Fruit fly (Drosophila melanogaster) whole organism, embryonic: Measurements from ENCODE around the gene Sik2.

Experiments used
- B-H2 ChIP-seq: fragments of 200-800 bp; sonication (Bioruptor generic); optimal IDR thresholded peaks from 2 replicates; lab custom pipeline; 2018; ENCODE audit warnings: missing biosample characterization, mild to moderate bottlenecking, missing genetic modification characterization
- Bteb2 ChIP-seq: fragments of 200-800 bp; sonication (Bioruptor generic); optimal IDR thresholded peaks from 2 replicates; lab custom pipeline; 2016; ENCODE audit warnings: missing biosample characterization, missing genetic modification characterization
- CG11093 ChIP-seq: fragments of 200-800 bp; sonication (Bioruptor generic); IDR thresholded peaks from 3 replicates; pipeline ENCODE4 v1.3.6; 2022; ENCODE audit warnings: missing biosample characterization, missing genetic modification characterization
- CG12219 ChIP-seq: fragments of 200-800 bp; sonication (Bioruptor generic); optimal IDR thresholded peaks from 3 replicates; lab custom pipeline; 2018; ENCODE audit warnings: missing biosample characterization, mild to moderate bottlenecking, missing genetic modification characterization
- CG12769 ChIP-seq: fragments of 200-800 bp; sonication (Bioruptor generic); optimal IDR thresholded peaks from 2 replicates; lab custom pipeline; 2019; ENCODE audit warnings: missing biosample characterization, mild to moderate bottlenecking, missing genetic modification characterization, moderate library complexity
- CG1602 ChIP-seq: fragments of 200-800 bp; sonication (Bioruptor generic); optimal IDR thresholded peaks from 3 replicates; lab custom pipeline; 2016; ENCODE audit warnings: missing biosample characterization, missing genetic modification characterization
- CG17361 ChIP-seq: fragments of 200-800 bp; sonication (Bioruptor generic); IDR thresholded peaks from 3 replicates; pipeline ENCODE4 v1.3.6; 2022; ENCODE audit warnings: missing biosample characterization, missing genetic modification characterization
- CG18619 ChIP-seq: fragments of 200-800 bp; sonication (Bioruptor generic); optimal IDR thresholded peaks from 3 replicates; lab custom pipeline; 2017; ENCODE audit warnings: missing biosample characterization, mild to moderate bottlenecking, missing genetic modification characterization
- CG2712 ChIP-seq: fragments of 200-800 bp; optimal IDR thresholded peaks from 3 replicates; lab custom pipeline; 2019; ENCODE audit warnings: missing biosample characterization, mild to moderate bottlenecking, missing genetic modification characterization, moderate library complexity
- CG4328 ChIP-seq: fragments of 200-800 bp; sonication (Bioruptor generic); optimal IDR thresholded peaks from 3 replicates; lab custom pipeline; 2017; ENCODE audit warnings: missing biosample characterization, missing genetic modification reagents, missing genetic modification characterization
- CG6689 ChIP-seq: fragments of 200-800 bp; sonication (Bioruptor generic); IDR thresholded peaks from 2 replicates; pipeline ENCODE4 v1.3.6; 2022; ENCODE audit warnings: missing biosample characterization, missing genetic modification characterization
- CG6854 ChIP-seq: fragments of 200-800 bp; sonication (Bioruptor generic); optimal IDR thresholded peaks from 3 replicates; lab custom pipeline; 2017; ENCODE audit warnings: missing biosample characterization, mild to moderate bottlenecking, missing genetic modification characterization
- CG7839 ChIP-seq: fragments of 200-800 bp; sonication (Bioruptor generic); optimal IDR thresholded peaks from 3 replicates; lab custom pipeline; 2018; ENCODE audit warnings: missing biosample characterization, mild to moderate bottlenecking, missing genetic modification characterization, moderate library complexity
- CG8359 ChIP-seq: fragments of 200-800 bp; sonication (Bioruptor generic); optimal IDR thresholded peaks from 2 replicates; lab custom pipeline; 2017; ENCODE audit warnings: missing biosample characterization, mild to moderate bottlenecking, missing genetic modification characterization, borderline replicate concordance
- CG8924 ChIP-seq: fragments of 200-800 bp; optimal IDR thresholded peaks from 3 replicates; lab custom pipeline; 2019; ENCODE audit warnings: missing biosample characterization, mild to moderate bottlenecking, missing genetic modification characterization, moderate library complexity
- CkIIα-i1 ChIP-seq: fragments of 200-800 bp; sonication (Bioruptor generic); IDR thresholded peaks from 2 replicates; pipeline ENCODE4 v1.3.6; 2022; ENCODE audit warnings: missing biosample characterization, missing genetic modification characterization
- CoRest ChIP-seq: fragments of 200-800 bp; sonication (Bioruptor generic); optimal IDR thresholded peaks from 3 replicates; lab custom pipeline; 2018; ENCODE audit warnings: missing biosample characterization, mild to moderate bottlenecking, missing genetic modification characterization, moderate library complexity
- Dad ChIP-seq: fragments of 200-800 bp; sonication (Bioruptor generic); optimal IDR thresholded peaks from 3 replicates; lab custom pipeline; 2016; ENCODE audit warnings: missing biosample characterization, missing genetic modification characterization
- E2f2 ChIP-seq: fragments of 200-800 bp; sonication (Bioruptor generic); IDR thresholded peaks from 2 replicates; pipeline ENCODE4 v1.3.6; 2022; ENCODE audit warnings: missing biosample characterization, missing genetic modification characterization
- H2.0 ChIP-seq: fragments of 200-800 bp; sonication (Bioruptor generic); IDR thresholded peaks from 2 replicates; pipeline ENCODE4 v1.3.6; 2022; ENCODE audit warnings: missing biosample characterization, missing genetic modification characterization
- HmgZ ChIP-seq: fragments of 200-800 bp; sonication (Bioruptor generic); optimal IDR thresholded peaks from 2 replicates; lab custom pipeline; 2018; ENCODE audit warnings: missing biosample characterization, mild to moderate bottlenecking, missing genetic modification characterization
- Lim3 ChIP-seq: fragments of 200-800 bp; sonication (Bioruptor generic); IDR thresholded peaks from 2 replicates; pipeline ENCODE4 v1.3.6; 2022; ENCODE audit warnings: missing biosample characterization, missing genetic modification characterization
- Poxn ChIP-seq: fragments of 200-800 bp; sonication (Bioruptor generic); IDR thresholded peaks from 2 replicates; pipeline ENCODE4 v1.3.6; 2022; ENCODE audit warnings: missing biosample characterization, missing genetic modification characterization
- Rx ChIP-seq: fragments of 200-800 bp; sonication (Bioruptor generic); IDR thresholded peaks from 2 replicates; pipeline ENCODE4 v1.3.6; 2022; ENCODE audit warnings: missing biosample characterization, missing genetic modification characterization
- Scr ChIP-seq: fragments of 200-800 bp; sonication (Bioruptor generic); IDR thresholded peaks from 2 replicates; pipeline ENCODE4 v1.3.6; 2022; ENCODE audit warnings: missing biosample characterization, missing genetic modification characterization; ENCODE audit not compliant: partially characterized antibody
- Trl ChIP-seq, 3 experiments: fragments of >200 bp in 2 of 3; fragments of 200-800 bp in 1 of 3; sonication (Bioruptor generic) in 1 of 3; optimal IDR thresholded peaks; 2 replicates in 1 of 3; 3 replicates in 2 of 3; lab custom pipeline; 2016 to 2017; ENCODE audit warnings: missing biosample characterization in 1 of 3, missing genetic modification characterization in 1 of 3
- bowl ChIP-seq: fragments of 200-800 bp; sonication (Bioruptor generic); IDR thresholded peaks from 2 replicates; pipeline ENCODE4 v1.3.6; 2022; ENCODE audit warnings: missing biosample characterization, missing genetic modification characterization
- btn ChIP-seq: fragments of 200-800 bp; sonication (Bioruptor generic); optimal IDR thresholded peaks from 2 replicates; lab custom pipeline; 2016; ENCODE audit warnings: missing biosample characterization, missing genetic modification characterization
- ci ChIP-seq: fragments of 200-800 bp; sonication (Bioruptor generic); IDR thresholded peaks from 3 replicates; pipeline ENCODE4 v1.3.6; 2022; ENCODE audit warnings: missing biosample characterization, missing genetic modification characterization
- dan ChIP-seq: fragments of 200-800 bp; sonication (Bioruptor generic); IDR thresholded peaks from 2 replicates; pipeline ENCODE4 v1.3.6; 2022; ENCODE audit warnings: missing biosample characterization, missing genetic modification characterization
- dm ChIP-seq: fragments of 200-800 bp; sonication (Bioruptor generic); optimal IDR thresholded peaks from 3 replicates; lab custom pipeline; 2016; ENCODE audit warnings: missing biosample characterization, missing genetic modification characterization
- dmrt11E ChIP-seq: fragments of 200-800 bp; sonication (Bioruptor generic); optimal IDR thresholded peaks from 3 replicates; lab custom pipeline; 2018; ENCODE audit warnings: missing biosample characterization, mild to moderate bottlenecking, missing genetic modification characterization, moderate library complexity
- dmrt99B ChIP-seq: fragments of 200-800 bp; sonication (Bioruptor generic); optimal IDR thresholded peaks from 2 replicates; lab custom pipeline; 2018; ENCODE audit warnings: missing biosample characterization, mild to moderate bottlenecking, missing genetic modification characterization, moderate library complexity
- emc ChIP-seq: fragments of 200-800 bp; sonication (Bioruptor generic); optimal IDR thresholded peaks from 2 replicates; lab custom pipeline; 2016; ENCODE audit warnings: missing biosample characterization, missing genetic modification characterization
- ftz-f1 ChIP-seq: fragments of 200-800 bp; sonication (Bioruptor generic); optimal IDR thresholded peaks from 2 replicates; lab custom pipeline; 2016; ENCODE audit warnings: missing biosample characterization, missing genetic modification characterization
- insv ChIP-seq, 2 experiments: fragments of 200-800 bp; sonication (Bioruptor generic); optimal IDR thresholded peaks; 3 replicates each; lab custom pipeline; 2016 to 2018; ENCODE audit warnings: missing biosample characterization in 2 of 2, missing genetic modification characterization in 2 of 2
- inv ChIP-seq: fragments of 200-800 bp; sonication (Bioruptor generic); IDR thresholded peaks from 2 replicates; pipeline ENCODE4 v1.3.6; 2022; ENCODE audit warnings: missing biosample characterization, missing genetic modification characterization; ENCODE audit not compliant: partially characterized antibody
- kah ChIP-seq: fragments of 200-800 bp; sonication (Bioruptor generic); optimal IDR thresholded peaks from 2 replicates; lab custom pipeline; 2018; ENCODE audit warnings: missing biosample characterization, mild to moderate bottlenecking, missing genetic modification characterization
- otp ChIP-seq: fragments of 200-800 bp; sonication (Bioruptor generic); IDR thresholded peaks from 3 replicates; pipeline ENCODE4, ENCODE4 v1.3.6; 2022; ENCODE audit warnings: missing biosample characterization, missing genetic modification characterization
- pfk ChIP-seq: fragments of 200-800 bp; sonication (Bioruptor generic); optimal IDR thresholded peaks from 2 replicates; lab custom pipeline; 2018; ENCODE audit warnings: missing biosample characterization, mild to moderate bottlenecking, missing genetic modification characterization, moderate library complexity
- repo ChIP-seq: fragments of 200-800 bp; sonication (Bioruptor generic); optimal IDR thresholded peaks from 2 replicates; lab custom pipeline; 2016; ENCODE audit warnings: missing biosample characterization, missing genetic modification characterization
- rib ChIP-seq: fragments of 200-800 bp; sonication (Bioruptor generic); IDR thresholded peaks from 2 replicates; pipeline ENCODE4 v1.3.6; 2022; ENCODE audit warnings: missing biosample characterization, missing genetic modification characterization
- shn ChIP-seq: fragments of 200-800 bp; sonication (Bioruptor generic); optimal IDR thresholded peaks from 3 replicates; lab custom pipeline; 2016; ENCODE audit warnings: missing biosample characterization, missing genetic modification characterization
- sima ChIP-seq: fragments of 200-800 bp; sonication (Bioruptor generic); optimal IDR thresholded peaks from 2 replicates; lab custom pipeline; 2016; ENCODE audit warnings: missing biosample characterization, missing genetic modification characterization
- sisA ChIP-seq: fragments of 200-800 bp; sonication (Bioruptor generic); IDR thresholded peaks from 2 replicates; pipeline ENCODE4 v1.3.6; 2022; ENCODE audit warnings: missing biosample characterization, missing genetic modification characterization
- slbo ChIP-seq: fragments of 200-800 bp; sonication (Bioruptor generic); IDR thresholded peaks from 2 replicates; pipeline ENCODE4 v1.3.6; 2022; ENCODE audit warnings: missing biosample characterization, missing genetic modification characterization
- zen2 ChIP-seq: fragments of 200-800 bp; sonication (Bioruptor generic); IDR thresholded peaks from 3 replicates; pipeline ENCODE4 v1.3.6; 2022; ENCODE audit warnings: missing biosample characterization, missing genetic modification characterization; ENCODE audit not compliant: partially characterized antibody
- zf30C ChIP-seq: fragments of 200-800 bp; sonication (Bioruptor generic); optimal IDR thresholded peaks from 3 replicates; lab custom pipeline; 2018; ENCODE audit warnings: missing biosample characterization, mild to moderate bottlenecking, missing genetic modification characterization

Sik2 gene

dm6 chrX:2050070-2050899 lies 11.4 kb downstream of the Sik2 start, which contains the start of gene moody (continued):
- TF ChIP-seq CG6689 (GFP tag; lab: Robert Waterston, UW) (peak; percentile 95), CG12219 (GFP tag; lab: Kevin White, UChicago) (peak; percentile 98), pfk (GFP tag; lab: Kevin White, UChicago) (peak; percentile 78), Bteb2 (GFP tag; lab: Kevin White, UChicago) (peak; percentile 97), otp (GFP tag; lab: Robert Waterston, UW) (peak; percentile 99), B-H2 (GFP tag; lab: Kevin White, UChicago) (peak; percentile 99), Trl (optimal IDR thresholded peaks at IDR 0.05; lab: Kevin White, UChicago) (peak; percentile 82), Trl (GFP tag; optimal IDR thresholded peaks at IDR 0.05; lab: Kevin White, UChicago) (peak; percentile 96), insv (GFP tag; optimal IDR thresholded peaks at IDR 0.05; lab: Kevin White, UChicago) (peak in 1 of 2 experiments; percentile 82), Lim3 (peak; percentile 86), ci (GFP tag; lab: Robert Waterston, UW) (peak; percentile 99), CG11093 (GFP tag; lab: Robert Waterston, UW) (peak; percentile 97), Scr (GFP tag; lab: Robert Waterston, UW) (0 out of 2 replicates have a peak, but pooled peaks have one; percentile 26), CoRest (tag; lab: Kevin White, UChicago) (peak; percentile 95), shn (GFP tag; lab: Kevin White, UChicago) (peak; percentile 98), btn (GFP tag; lab: Kevin White, UChicago) (peak; percentile 89), sima (GFP tag; lab: Kevin White, UChicago) (peak; percentile 88), HmgZ (tag; lab: Kevin White, UChicago) (peak; percentile 99), CG8924 (peak; percentile 96), CG6854 (GFP tag; lab: Kevin White, UChicago) (peak; percentile 96), CG12769 (tag; lab: Kevin White, UChicago) (peak; percentile 100), CG4328 (GFP tag; lab: Kevin White, UChicago) (peak; percentile 99), Poxn (GFP tag; lab: Robert Waterston, UW) (peak; percentile 93), Rx (GFP tag; lab: Robert Waterston, UW) (peak; percentile 98), CG8359 (peak; percentile 73), CG18619 (GFP tag; lab: Kevin White, UChicago) (peak; percentile 97), H2.0 (GFP tag; lab: Robert Waterston, UW) (peak; percentile 99), zf30C (peak; percentile 95), dmrt99B (tag; lab: Kevin White, UChicago) (peak; percentile 95), CG1602 (GFP tag; lab: Kevin White, UChicago) (peak; percentile 93), E2f2 (GFP tag; lab: Robert Waterston, UW) (peak; percentile 80), repo (GFP tag; lab: Kevin White, UChicago) (peak; percentile 96), CG2712 (tag; lab: Kevin White, UChicago) (peak; percentile 95), CG17361 (GFP tag; lab: Robert Waterston, UW) (peak; percentile 93), rib (GFP tag; lab: Robert Waterston, UW) (peak; percentile 99), sisA (peak; percentile 98), kah (GFP tag; lab: Kevin White, UChicago) (peak; percentile 90), CkIIα-i1 (GFP tag; lab: Robert Waterston, UW) (peak; percentile 91), emc (GFP tag; lab: Kevin White, UChicago) (peak; percentile 92), slbo (GFP tag; lab: Robert Waterston, UW) (peak; percentile 100), zen2 (GFP tag; lab: Robert Waterston, UW) (0 out of 3 replicates have a peak, but pooled peaks have one; percentile 43), CG7839 (peak; percentile 96), Dad (GFP tag; lab: Kevin White, UChicago) (peak; percentile 97), inv (GFP tag; lab: Robert Waterston, UW) (no peak), bowl (GFP tag; lab: Robert Waterston, UW) (peak; percentile 97), dmrt11E (peak; percentile 81), ftz-f1 (GFP tag; lab: Kevin White, UChicago) (peak; percentile 95), dm (peak; percentile 94), dan (GFP tag; lab: Robert Waterston, UW) (peak; percentile 91)
